Fruit fly (Drosophila melanogaster): Measurements from ENCODE around the gene inc.

DNA sequence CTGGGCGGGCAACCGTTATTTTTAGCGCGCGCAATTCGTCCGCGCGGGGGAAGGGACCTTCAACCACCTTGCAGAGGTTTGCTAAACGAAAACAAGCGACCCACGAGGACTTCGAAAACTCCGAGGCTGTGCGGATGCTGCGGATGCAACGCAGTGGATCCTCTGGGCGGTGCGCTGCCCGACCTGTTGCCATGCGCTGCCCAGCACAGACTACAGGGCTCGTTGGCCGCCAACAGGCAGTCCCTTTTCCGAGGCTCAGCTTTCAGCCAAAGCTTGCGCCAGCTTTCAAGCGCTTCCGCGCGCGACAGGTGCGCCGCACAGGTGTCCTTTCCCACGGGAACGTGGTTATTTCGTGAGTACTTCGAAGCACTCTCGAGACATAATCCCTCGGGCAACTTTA is 6.8 kb upstream of the inc start:
- no peak for TF ChIP-seq Blimp-1 (GFP tag; optimal IDR thresholded peaks at IDR 0.05)
- TF ChIP-seq CG6854 (GFP tag; optimal IDR thresholded peaks at IDR 0.05): no peak
- TF ChIP-seq CG16779 (tag; optimal IDR thresholded peaks at IDR 0.05): no peak
- TF ChIP-seq CG15336 (GFP tag; IDR thresholded peaks at IDR 0.05): no peak
- TF ChIP-seq CG10631 (GFP tag; optimal IDR thresholded peaks at IDR 0.05): no peak
- no peak for TF ChIP-seq fkh (GFP tag; optimal IDR thresholded peaks at IDR 0.05)
- TF ChIP-seq CG3032 (tag; optimal IDR thresholded peaks at IDR 0.05): no peak
- no peak for TF ChIP-seq CG32006 (GFP tag; optimal IDR thresholded peaks at IDR 0.05)
- TF ChIP-seq CG3919 (GFP tag; optimal IDR thresholded peaks at IDR 0.05): no peak
- no peak for TF ChIP-seq Gug (GFP tag; IDR thresholded peaks at IDR 0.05)
- TF ChIP-seq CG11762 (GFP tag; optimal IDR thresholded peaks at IDR 0.05; ENCODE audit: insufficient read depth): no peak
- TF ChIP-seq CG8319 (GFP tag; optimal IDR thresholded peaks at IDR 0.05): no peak
- no peak for TF ChIP-seq Eip78C (GFP tag)

Measured in whole organism, prepupa.